Worm (Caenorhabditis elegans) whole organism, mixed stage, embryonic: ENCODE results near the gene F37C12.10.
A peak's percentile ranks its signal among the peaks of the same experiment; 100 is the strongest.

Source experiments
- M03D4.4 ChIP-seq: sonication (generic microtip); optimal IDR thresholded peaks from 2 replicates; lab custom pipeline; 2017; ENCODE audit warnings: mild to moderate bottlenecking, missing genetic modification characterization, missing compliant biosample characterization
- bed-3 ChIP-seq: fragments of 200-800 bp; sonication (Bioruptor generic); optimal IDR thresholded peaks from 3 replicates; lab custom pipeline; 2018; ENCODE audit warnings: mild to moderate bottlenecking, missing genetic modification characterization, moderate library complexity, missing compliant biosample characterization
- ceh-39 ChIP-seq: fragments of 150-350 bp; optimal IDR thresholded peaks from 2 replicates; lab custom pipeline; 2014; ENCODE audit warnings: missing biosample characterization, missing genetic modification characterization
- ceh-43 ChIP-seq: fragments of 200-800 bp; sonication (Bioruptor generic); optimal IDR thresholded peaks from 2 replicates; lab custom pipeline; 2018; ENCODE audit warnings: mild to moderate bottlenecking, missing genetic modification characterization, moderate library complexity, missing compliant biosample characterization
- ceh-83 ChIP-seq: fragments of 200-800 bp; sonication (Bioruptor generic); optimal IDR thresholded peaks from 2 replicates; lab custom pipeline; 2018; ENCODE audit warnings: mild to moderate bottlenecking, missing genetic modification characterization, missing compliant biosample characterization
- ces-1 ChIP-seq: fragments of 150-350 bp; optimal IDR thresholded peaks from 2 replicates; lab custom pipeline; 2014; ENCODE audit warnings: missing biosample characterization, missing genetic modification reagents, missing genetic modification characterization
- cnd-1 ChIP-seq: fragments of 200-800 bp; sonication (Bioruptor generic); optimal IDR thresholded peaks from 2 replicates; lab custom pipeline; 2018; ENCODE audit warnings: mild to moderate bottlenecking, missing genetic modification characterization, missing compliant biosample characterization
- drap-1 ChIP-seq: fragments of 200-800 bp; sonication (Bioruptor generic); optimal IDR thresholded peaks from 3 replicates; lab custom pipeline; 2018; ENCODE audit warnings: mild to moderate bottlenecking, missing genetic modification characterization, missing compliant biosample characterization
- elt-1 ChIP-seq: sonication (generic microtip); optimal IDR thresholded peaks from 2 replicates; lab custom pipeline; 2017; ENCODE audit warnings: missing genetic modification characterization, mild to moderate bottlenecking, missing compliant biosample characterization, antibody characterized with exemption, moderate library complexity, borderline replicate concordance; ENCODE audit not compliant: insufficient read depth
- elt-3 ChIP-seq: fragments of 150-350 bp; optimal IDR thresholded peaks from 2 replicates; lab custom pipeline; 2014; ENCODE audit warnings: missing biosample characterization, missing genetic modification characterization
- flh-1 ChIP-seq: fragments of 200-800 bp; sonication (Bioruptor generic); optimal IDR thresholded peaks from 2 replicates; lab custom pipeline; 2018; ENCODE audit warnings: mild to moderate bottlenecking, missing genetic modification characterization, moderate library complexity, missing compliant biosample characterization
- ham-2 ChIP-seq: fragments of 200-800 bp; sonication (Bioruptor generic); optimal IDR thresholded peaks from 2 replicates; lab custom pipeline; 2018; ENCODE audit warnings: mild to moderate bottlenecking, missing genetic modification characterization, missing compliant biosample characterization
- hlh-1 ChIP-seq: fragments of 150-350 bp; optimal IDR thresholded peaks from 2 replicates; lab custom pipeline; 2014; ENCODE audit warnings: missing biosample characterization, missing genetic modification reagents, missing genetic modification characterization
- lin-13 ChIP-seq: fragments of 150-350 bp; optimal IDR thresholded peaks from 2 replicates; lab custom pipeline; 2014; ENCODE audit warnings: missing biosample characterization, missing genetic modification characterization
- lin-32 ChIP-seq: fragments of 200-800 bp; sonication (Bioruptor generic); optimal IDR thresholded peaks from 2 replicates; lab custom pipeline; 2018; ENCODE audit warnings: mild to moderate bottlenecking, missing genetic modification characterization, missing compliant biosample characterization
- lsy-2 ChIP-seq: fragments of 150-350 bp; optimal IDR thresholded peaks from 2 replicates; lab custom pipeline; 2014; ENCODE audit warnings: missing biosample characterization, missing genetic modification characterization
- mab-5 ChIP-seq: fragments of 150-350 bp; optimal IDR thresholded peaks from 2 replicates; lab custom pipeline; 2014; ENCODE audit warnings: missing biosample characterization, missing genetic modification characterization
- mep-1 ChIP-seq: fragments of 150-350 bp; optimal IDR thresholded peaks from 2 replicates; lab custom pipeline; 2017; ENCODE audit warnings: missing biosample characterization, missing genetic modification reagents, missing genetic modification characterization, inconsistent platforms
- mls-2 ChIP-seq: sonication (generic microtip); optimal IDR thresholded peaks from 2 replicates; lab custom pipeline; 2016; ENCODE audit warnings: mild to moderate bottlenecking, missing genetic modification characterization, moderate library complexity, missing compliant biosample characterization
- nhr-12 ChIP-seq: fragments of 150-350 bp; optimal IDR thresholded peaks from 2 replicates; lab custom pipeline; 2014; ENCODE audit warnings: missing biosample characterization, missing genetic modification characterization
- nhr-2 ChIP-seq: fragments of 150-350 bp; optimal IDR thresholded peaks from 2 replicates; lab custom pipeline; 2014; ENCODE audit warnings: missing biosample characterization, missing genetic modification characterization
- nhr-237 ChIP-seq: fragments of 150-350 bp; optimal IDR thresholded peaks from 2 replicates; lab custom pipeline; 2014; ENCODE audit warnings: missing biosample characterization, missing genetic modification characterization
- nhr-28 ChIP-seq: fragments of 150-350 bp; optimal IDR thresholded peaks from 2 replicates; lab custom pipeline; 2014; ENCODE audit warnings: missing biosample characterization, missing genetic modification characterization
- pha-4 ChIP-seq: fragments of 150-350 bp; optimal IDR thresholded peaks from 2 replicates; lab custom pipeline; 2018; ENCODE audit warnings: missing biosample characterization, missing genetic modification reagents, missing genetic modification characterization
- sem-2 ChIP-seq: fragments of 200-800 bp; sonication (Bioruptor generic); optimal IDR thresholded peaks from 2 replicates; lab custom pipeline; 2018; ENCODE audit warnings: mild to moderate bottlenecking, missing genetic modification characterization, missing compliant biosample characterization
- snpc-4 ChIP-seq: fragments of 150-350 bp; optimal IDR thresholded peaks from 2 replicates; lab custom pipeline; 2014; ENCODE audit warnings: missing biosample characterization, missing genetic modification characterization
- sptf-1 ChIP-seq: sonication (generic microtip); optimal IDR thresholded peaks from 2 replicates; lab custom pipeline; 2017; ENCODE audit warnings: mild to moderate bottlenecking, missing genetic modification characterization, moderate library complexity, missing compliant biosample characterization
- tbx-8 ChIP-seq: fragments of 200-800 bp; sonication (Bioruptor generic); optimal IDR thresholded peaks from 2 replicates; lab custom pipeline; 2018; ENCODE audit warnings: mild to moderate bottlenecking, missing genetic modification characterization, moderate library complexity, missing compliant biosample characterization
- unc-120 ChIP-seq: sonication (generic microtip); optimal IDR thresholded peaks from 2 replicates; lab custom pipeline; 2017; ENCODE audit warnings: missing genetic modification characterization, missing compliant biosample characterization; ENCODE audit not compliant: poor library complexity, severe bottlenecking
- unc-39 ChIP-seq: fragments of 150-350 bp; optimal IDR thresholded peaks from 2 replicates; lab custom pipeline; 2014; ENCODE audit warnings: missing biosample characterization, missing genetic modification characterization
- unc-62 ChIP-seq: fragments of 150-350 bp; optimal IDR thresholded peaks from 2 replicates; lab custom pipeline; 2014; ENCODE audit warnings: missing biosample characterization, missing genetic modification reagents, missing genetic modification characterization
- zip-8 ChIP-seq: fragments of 150-350 bp; optimal IDR thresholded peaks from 2 replicates; lab custom pipeline; 2014; ENCODE audit warnings: missing biosample characterization, missing genetic modification characterization
- ztf-11 ChIP-seq: fragments of 150-350 bp; optimal IDR thresholded peaks from 2 replicates; lab custom pipeline; 2014; ENCODE audit warnings: missing biosample characterization, missing genetic modification characterization

F37C12.10 gene

DNA sequence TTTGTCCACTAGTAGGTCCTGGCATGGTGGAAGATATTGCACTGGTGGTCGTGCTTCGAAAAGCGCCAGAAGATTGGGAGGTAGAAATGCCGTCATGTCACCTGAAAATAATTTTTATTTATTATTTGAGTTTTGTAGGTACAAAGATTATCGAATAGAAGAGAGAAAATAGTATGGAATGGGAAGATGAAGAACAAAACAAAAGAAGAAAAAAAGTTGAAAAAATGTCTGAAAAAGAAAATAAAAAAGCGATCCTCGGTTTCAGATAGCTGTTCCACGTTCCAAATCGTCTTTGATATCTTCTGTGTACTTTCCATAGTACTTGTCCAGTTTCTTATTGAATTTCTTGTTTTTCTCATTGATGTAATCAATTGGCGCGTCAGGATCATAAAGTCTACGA is 27.1 kb downstream of the F37C12.10 start, which contains the start of gene rnp-7:
TSS of gene rnp-7 (minus strand) at position 101 of the 400 bp plus-strand sequence.
- no peak for TF ChIP-seq mls-2 (tag; lab: Kevin White, UChicago)
- no peak for TF ChIP-seq snpc-4 (tag; lab: Kevin White, UChicago)

DNA sequence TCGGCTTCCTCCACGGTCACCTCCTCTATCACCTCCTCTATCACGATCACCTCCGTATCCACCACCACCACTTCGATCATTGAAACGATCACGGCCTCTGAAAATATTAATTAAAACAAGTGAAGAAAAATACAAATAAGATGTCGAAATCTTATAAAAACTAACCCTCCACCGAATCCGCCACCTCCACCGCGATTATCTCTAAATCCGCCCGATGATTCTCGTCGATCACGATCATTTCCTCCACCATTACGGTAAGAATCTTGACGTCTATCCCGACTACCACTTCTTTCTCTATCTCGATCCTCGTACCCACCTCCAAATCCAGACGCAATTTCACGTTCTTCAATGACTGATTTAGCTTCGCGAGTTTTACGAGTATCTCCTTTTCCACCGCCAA is 28.9 kb downstream of the F37C12.10 start:
- no peak for TF ChIP-seq lin-32 (GFP tag; lab: Kevin White, UChicago)
- no peak for TF ChIP-seq unc-62 (GFP tag; lab: Kevin White, UChicago)
- TF ChIP-seq nhr-2, result no peak
- no peak for TF ChIP-seq elt-1
- TF ChIP-seq flh-1 (GFP tag; lab: Kevin White, UChicago), result no peak
- no peak for TF ChIP-seq ceh-43 (GFP tag; lab: Kevin White, UChicago)
- TF ChIP-seq bed-3 (GFP tag; lab: Kevin White, UChicago), result no peak
- TF ChIP-seq mep-1 (tag; lab: Kevin White, UChicago), result no peak
- no peak for TF ChIP-seq lsy-2 (tag; lab: Kevin White, UChicago)
- TF ChIP-seq ces-1 (GFP tag; lab: Kevin White, UChicago), result no peak
- TF ChIP-seq lin-13 (tag; lab: Kevin White, UChicago), result no peak

DNA sequence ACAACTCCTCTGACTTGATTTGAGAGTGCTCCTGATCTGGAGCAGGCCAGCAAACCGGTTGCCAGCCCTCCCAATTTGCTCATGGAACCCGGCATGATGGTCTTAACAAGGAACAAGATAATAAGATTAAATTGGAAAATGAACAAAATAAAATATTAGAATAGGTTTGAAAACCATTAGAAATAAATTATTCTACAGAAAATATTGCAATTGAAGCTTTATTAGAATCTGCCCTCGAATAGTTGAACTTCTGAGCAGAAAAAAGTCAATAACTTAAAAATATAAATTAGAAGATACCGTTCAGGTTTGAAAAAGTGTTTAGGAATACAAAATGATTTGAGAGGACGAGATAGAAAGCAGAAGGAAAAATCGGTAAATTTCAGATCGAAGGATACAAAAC is 29.5 kb downstream of the F37C12.10 start, which contains the start of gene nuo-4:
TSS of gene nuo-4 (minus strand) at position 101 of the 400 bp plus-strand sequence.
- no peak for TF ChIP-seq elt-1
- TF ChIP-seq mls-2 (tag; lab: Kevin White, UChicago), result no peak
- no peak for TF ChIP-seq zip-8 (tag; lab: Kevin White, UChicago)
- TF ChIP-seq mab-5 (tag; lab: Kevin White, UChicago), result no peak
- TF ChIP-seq lin-32 (GFP tag; lab: Kevin White, UChicago), result no peak
- TF ChIP-seq ztf-11 (tag; lab: Kevin White, UChicago), result no peak
- no peak for TF ChIP-seq ceh-43 (GFP tag; lab: Kevin White, UChicago)
- TF ChIP-seq unc-39 (tag; lab: Kevin White, UChicago), result no peak
- TF ChIP-seq nhr-12, result no peak
- TF ChIP-seq snpc-4 (tag; lab: Kevin White, UChicago), result no peak
- no peak for TF ChIP-seq pha-4 (tag; lab: Kevin White, UChicago)
- TF ChIP-seq sptf-1 (tag; lab: Kevin White, UChicago), result no peak
- no peak for TF ChIP-seq nhr-2
- TF ChIP-seq mep-1 (tag; lab: Kevin White, UChicago), result no peak
- TF ChIP-seq nhr-28 (tag; lab: Kevin White, UChicago), result no peak
- no peak for TF ChIP-seq lin-13 (tag; lab: Kevin White, UChicago)
- no peak for TF ChIP-seq flh-1 (GFP tag; lab: Kevin White, UChicago)
- no peak for TF ChIP-seq ceh-39
- no peak for TF ChIP-seq cnd-1 (tag; lab: Kevin White, UChicago)
- TF ChIP-seq ceh-83 (GFP tag; lab: Kevin White, UChicago), result no peak

- TF ChIP-seq nhr-12 (no peak), ham-2 (peak; percentile 71), nhr-28 (tag; lab: Kevin White, UChicago) (no peak), hlh-1 (peak; percentile 78), unc-62 (GFP tag; lab: Kevin White, UChicago) (peak; percentile 75), unc-39 (tag; lab: Kevin White, UChicago) (no peak), zip-8 (tag; lab: Kevin White, UChicago) (no peak), lsy-2 (tag; lab: Kevin White, UChicago) (peak; percentile 72), nhr-2 (peak; percentile 52), flh-1 (GFP tag; lab: Kevin White, UChicago) (no peak), mls-2 (tag; lab: Kevin White, UChicago) (peak; percentile 84), cnd-1 (tag; lab: Kevin White, UChicago) (no peak), sem-2 (GFP tag; lab: Kevin White, UChicago) (no peak), elt-3 (tag; lab: Kevin White, UChicago) (no peak), ces-1 (GFP tag; lab: Kevin White, UChicago) (peak; percentile 80), ceh-39 (peak; percentile 70), unc-120 (tag; lab: Kevin White, UChicago) (peak; percentile 95), ceh-83 (GFP tag; lab: Kevin White, UChicago) (no peak), nhr-237 (tag; lab: Kevin White, UChicago) (peak; percentile 86), elt-1 (no peak), sptf-1 (tag; lab: Kevin White, UChicago) (peak; percentile 76), tbx-8 (GFP tag; lab: Kevin White, UChicago) (peak; percentile 1), drap-1 (GFP tag; lab: Kevin White, UChicago) (peak; percentile 47), bed-3 (GFP tag; lab: Kevin White, UChicago) (peak; percentile 20), ztf-11 (tag; lab: Kevin White, UChicago) (peak; percentile 65), mab-5 (tag; lab: Kevin White, UChicago) (no peak), pha-4 (tag; lab: Kevin White, UChicago) (peak; percentile 73), M03D4.4 (peak; percentile 13), mep-1 (tag; lab: Kevin White, UChicago) (peak; percentile 77)
These were observed 32.6 kb downstream of the F37C12.10 start for ce11 chrIII:7155631-7156030.
